Worm (Caenorhabditis elegans): ENCODE data around the gene F45E12.5.

DNA sequence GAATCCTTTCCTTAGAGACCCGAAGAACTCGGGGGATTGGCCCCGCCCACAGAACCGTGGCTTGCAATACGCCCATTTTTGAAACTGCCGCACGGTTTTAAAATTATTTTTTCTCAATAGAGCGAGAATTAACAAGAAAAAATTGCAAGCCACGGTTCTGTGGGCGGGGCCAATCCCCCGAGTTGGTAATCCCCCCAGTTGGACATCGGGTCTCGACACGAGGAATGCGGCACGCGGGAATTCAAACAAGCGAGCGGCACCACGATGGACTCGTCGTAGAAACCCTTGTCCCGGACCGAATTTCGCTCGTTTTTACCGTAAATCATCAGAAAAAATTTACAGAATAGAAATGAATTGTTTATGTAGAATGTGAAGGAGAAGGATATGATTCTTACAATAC, 43.1 kb upstream of the F45E12.5 start:
- TF ChIP-seq med-1 (GFP tag; optimal IDR thresholded peaks at IDR 0.05; ENCODE audit: insufficient read depth): no peak
- no peak for TF ChIP-seq ztf-23 (GFP tag; IDR thresholded peaks at IDR 0.05)
- no peak for TF ChIP-seq tab-1 (GFP tag; IDR thresholded peaks at IDR 0.05)

Data from whole organism, midembryonic.